Fruit fly (Drosophila melanogaster) whole organism, wandering third instar larva: ENCODE results near the gene Nplp4.
A peak's percentile ranks its signal among the peaks of the same experiment; 100 is the strongest.

Source experiments
- Abd-B ChIP-seq: fragments of >200 bp; optimal IDR thresholded peaks from 2 replicates; lab custom pipeline; 2017; ENCODE audit warnings: missing biosample characterization, missing genetic modification characterization
- CG32264 ChIP-seq: fragments of 200-800 bp; sonication (Bioruptor generic); optimal IDR thresholded peaks from 2 replicates; lab custom pipeline; 2016; ENCODE audit warnings: missing biosample characterization, missing genetic modification characterization
- CG9705 ChIP-seq: fragments of 200-800 bp; sonication (Bioruptor generic); optimal IDR thresholded peaks from 2 replicates; lab custom pipeline; 2018; ENCODE audit warnings: missing biosample characterization, mild to moderate bottlenecking, missing genetic modification characterization
- CrebA ChIP-seq: fragments of 200-800 bp; sonication (Bioruptor generic); optimal IDR thresholded peaks from 2 replicates; lab custom pipeline; 2016; ENCODE audit warnings: missing biosample characterization, mild to moderate bottlenecking, missing genetic modification characterization, borderline replicate concordance
- Dfd ChIP-seq: fragments of >200 bp; optimal IDR thresholded peaks from 2 replicates; lab custom pipeline; 2017; ENCODE audit warnings: missing biosample characterization, missing genetic modification characterization
- Dif ChIP-seq: fragments of 200-275, 200-300 bp; sonication (Bioruptor generic); optimal IDR thresholded peaks from 2 replicates; lab custom pipeline; 2018; ENCODE audit warnings: missing biosample characterization, missing genetic modification characterization; ENCODE audit not compliant: partially characterized antibody
- GATAd ChIP-seq: sonication (Bioruptor generic); optimal IDR thresholded peaks from 2 replicates; lab custom pipeline; 2016; ENCODE audit warnings: missing biosample characterization, missing genetic modification characterization
- HLH106 ChIP-seq: fragments of 200-800 bp; optimal IDR thresholded peaks from 3 replicates; lab custom pipeline; 2019; ENCODE audit warnings: missing biosample characterization, mild to moderate bottlenecking, missing genetic modification characterization, moderate library complexity
- Hnf4 ChIP-seq: fragments of 200-800 bp; sonication (Bioruptor generic); optimal IDR thresholded peaks from 2 replicates; lab custom pipeline; 2016; ENCODE audit warnings: missing biosample characterization, mild to moderate bottlenecking, missing genetic modification characterization
- Hr83 ChIP-seq: fragments of 200-300 bp; sonication (Bioruptor generic); optimal IDR thresholded peaks from 2 replicates; lab custom pipeline; 2016; ENCODE audit warnings: missing biosample characterization, mild to moderate bottlenecking, missing genetic modification characterization, moderate library complexity; ENCODE audit not compliant: poor library complexity, severe bottlenecking
- Jra ChIP-seq: sonication (Bioruptor generic); optimal IDR thresholded peaks from 2 replicates; lab custom pipeline; 2016; ENCODE audit warnings: missing biosample characterization, missing genetic modification characterization
- Myc ChIP-seq: fragments of >200 bp; optimal IDR thresholded peaks from 2 replicates; lab custom pipeline; 2017
- N ChIP-seq: fragments of >200 bp; optimal IDR thresholded peaks from 2 replicates; lab custom pipeline; 2018; ENCODE audit warnings: missing biosample characterization, missing external identifiers, missing genetic modification characterization
- OdsH ChIP-seq: fragments of 200-800 bp; sonication (Bioruptor generic); optimal IDR thresholded peaks from 2 replicates; lab custom pipeline; 2016; ENCODE audit warnings: missing biosample characterization, mild to moderate bottlenecking, missing genetic modification characterization
- Rel ChIP-seq, 2 experiments: fragments of 200-800 bp; sonication (Bioruptor generic) in 1 of 2; optimal IDR thresholded peaks; 2 replicates in 1 of 2; 3 replicates in 1 of 2; lab custom pipeline; 2016 to 2019; ENCODE audit warnings: mild to moderate bottlenecking in 2 of 2, missing biosample characterization in 2 of 2, missing genetic modification characterization in 2 of 2, moderate library complexity in 1 of 2
- Sp1 ChIP-seq: fragments of 200-800 bp; sonication (Bioruptor generic); optimal IDR thresholded peaks from 3 replicates; lab custom pipeline; 2019; ENCODE audit warnings: missing biosample characterization, mild to moderate bottlenecking, missing genetic modification characterization, moderate library complexity
- Vsx2 ChIP-seq: fragments of 200-300, 225-300 bp; sonication (Bioruptor generic); optimal IDR thresholded peaks from 2 replicates; lab custom pipeline; 2018; ENCODE audit warnings: missing biosample characterization, missing genetic modification characterization; ENCODE audit not compliant: partially characterized antibody
- br ChIP-seq: fragments of 200-800 bp; sonication (Bioruptor generic); optimal IDR thresholded peaks from 2 replicates; lab custom pipeline; 2016; ENCODE audit warnings: missing biosample characterization, missing genetic modification characterization
- brk ChIP-seq: fragments of 200-800 bp; sonication (Bioruptor generic); optimal IDR thresholded peaks from 2 replicates; lab custom pipeline; 2016; ENCODE audit warnings: missing biosample characterization, mild to moderate bottlenecking, missing genetic modification characterization
- dmrt93B ChIP-seq: fragments of 200-800 bp; sonication (Bioruptor generic); optimal IDR thresholded peaks from 2 replicates; lab custom pipeline; 2018; ENCODE audit warnings: missing biosample characterization, mild to moderate bottlenecking, missing genetic modification characterization
- ey ChIP-seq: fragments of 200-800 bp; sonication (Bioruptor generic); optimal IDR thresholded peaks from 2 replicates; lab custom pipeline; 2016; ENCODE audit warnings: missing biosample characterization, missing genetic modification characterization
- foxo ChIP-seq, 2 experiments: fragments of 200-800 bp; sonication (Bioruptor generic); optimal IDR thresholded peaks; 2 replicates in 1 of 2; 3 replicates in 1 of 2; lab custom pipeline; 2016 to 2017; ENCODE audit warnings: missing biosample characterization in 2 of 2, missing genetic modification characterization in 2 of 2
- h ChIP-seq: fragments of 200-800 bp; sonication (Bioruptor generic); optimal IDR thresholded peaks from 3 replicates; lab custom pipeline; 2016; ENCODE audit warnings: missing biosample characterization, mild to moderate bottlenecking, missing genetic modification characterization
- jim ChIP-seq: fragments of 175-275, 200-325 bp; sonication (Bioruptor generic); optimal IDR thresholded peaks from 2 replicates; lab custom pipeline; 2016; ENCODE audit warnings: missing biosample characterization, mild to moderate bottlenecking, missing genetic modification characterization
- lola ChIP-seq: fragments of >200 bp; optimal IDR thresholded peaks from 2 replicates; lab custom pipeline; 2017; ENCODE audit warnings: missing biosample characterization, missing genetic modification characterization
- pan ChIP-seq: fragments of >200 bp; optimal IDR thresholded peaks from 2 replicates; lab custom pipeline; 2017
- psq ChIP-seq: fragments of 200-800 bp; sonication (Bioruptor generic); optimal IDR thresholded peaks from 3 replicates; lab custom pipeline; 2017; ENCODE audit warnings: missing biosample characterization, mild to moderate bottlenecking, missing genetic modification characterization, moderate library complexity
- rgr ChIP-seq: fragments of 200-800 bp; sonication (Bioruptor generic); optimal IDR thresholded peaks from 3 replicates; lab custom pipeline; 2016; ENCODE audit warnings: missing biosample characterization, mild to moderate bottlenecking, missing genetic modification characterization
- sage ChIP-seq: fragments of 200-800 bp; sonication (Bioruptor generic); optimal IDR thresholded peaks from 2 replicates; lab custom pipeline; 2016; ENCODE audit warnings: missing biosample characterization, mild to moderate bottlenecking, missing genetic modification characterization
- sv ChIP-seq: fragments of 200-800 bp; sonication (Bioruptor generic); optimal IDR thresholded peaks from 3 replicates; lab custom pipeline; 2016; ENCODE audit warnings: missing biosample characterization, missing genetic modification characterization
- usp ChIP-seq: fragments of >200 bp; optimal IDR thresholded peaks from 2 replicates; lab custom pipeline; 2017; ENCODE audit warnings: missing biosample characterization, missing genetic modification characterization
- woc ChIP-seq: sonication (Bioruptor generic); optimal IDR thresholded peaks from 2 replicates; lab custom pipeline; 2016; ENCODE audit warnings: missing biosample characterization, mild to moderate bottlenecking, missing genetic modification characterization

Nplp4 gene

DNA sequence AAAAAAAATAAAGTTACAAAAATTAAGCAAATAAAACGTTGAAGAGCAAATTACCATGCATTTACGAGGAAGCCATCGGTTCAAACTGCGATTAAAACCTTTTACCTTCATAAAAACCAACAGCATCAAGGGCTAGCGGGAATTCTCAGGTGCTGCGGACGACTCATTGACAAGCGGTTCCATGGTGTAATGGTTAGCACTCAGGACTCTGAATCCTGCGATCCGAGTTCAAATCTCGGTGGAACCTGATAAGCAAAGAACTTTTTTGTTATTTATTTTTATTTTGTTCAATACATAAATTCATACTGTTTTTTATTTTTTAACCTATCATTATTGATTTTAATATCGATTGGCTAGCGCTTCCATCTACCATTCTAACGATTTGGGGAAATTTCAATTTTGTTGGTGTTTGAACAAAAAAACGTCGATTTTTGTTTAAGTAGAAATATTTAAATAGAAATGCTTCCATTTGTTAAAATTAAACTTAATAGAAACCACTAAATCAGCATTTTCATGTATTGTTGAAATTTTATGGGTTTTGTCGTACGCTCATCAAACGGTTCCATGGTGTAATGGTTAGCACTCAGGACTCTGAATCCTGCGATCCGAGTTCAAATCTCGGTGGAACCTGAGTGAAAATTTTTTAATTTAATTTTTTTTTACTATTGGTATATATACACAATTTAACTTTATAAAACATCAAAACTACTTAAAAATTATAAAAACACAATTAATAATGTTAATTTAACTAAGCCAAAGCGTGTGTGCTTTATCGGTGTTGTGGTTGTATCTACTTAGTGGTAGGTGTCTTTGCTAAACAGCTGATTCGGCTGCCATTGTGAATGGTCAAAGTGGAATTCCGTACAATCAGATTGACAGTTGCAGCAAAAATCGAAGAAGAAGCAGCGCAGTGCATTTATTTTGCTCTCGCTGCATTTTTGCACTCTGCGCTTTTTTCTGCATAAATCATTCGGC is 1.1 kb downstream of the Nplp4 start, which contains the start of gene CG4238:
Gene CG4238 (plus strand): TSS at position 880 of the 975 bp plus-strand sequence.
- TF ChIP-seq Dfd (no peak), CrebA (GFP tag; lab: Kevin White, UChicago) (peak; percentile 72), Sp1 (GFP tag; lab: Kevin White, UChicago) (no peak), woc (GFP tag; lab: Kevin White, UChicago) (no peak), OdsH (no peak), Myc (lab: Kevin White, UChicago) (no peak), foxo (GFP tag; optimal IDR thresholded peaks at IDR 0.05; lab: Kevin White, UChicago) (no peak), rgr (no peak), sv (GFP tag; lab: Kevin White, UChicago) (no peak), brk (GFP tag; lab: Kevin White, UChicago) (peak; percentile 13), CG9705 (no peak), h (GFP tag; lab: Kevin White, UChicago) (no peak), N (GFP tag; lab: Kevin White, UChicago) (no peak), Hr83 (GFP tag; lab: Kevin White, UChicago) (no peak), usp (GFP tag; lab: Kevin White, UChicago) (no peak), psq (no peak), jim (GFP tag; lab: Kevin White, UChicago) (no peak), br (GFP tag; lab: Kevin White, UChicago) (no peak), CG32264 (no peak), Rel (GFP tag; optimal IDR thresholded peaks at IDR 0.05; lab: Kevin White, UChicago) (no peak), Rel (tag; optimal IDR thresholded peaks at IDR 0.05; lab: Kevin White, UChicago) (peak; percentile 39), ey (GFP tag; lab: Kevin White, UChicago) (no peak), Dif (GFP tag; lab: Kevin White, UChicago) (no peak), GATAd (no peak), Abd-B (GFP tag; lab: Kevin White, UChicago) (no peak), lola (GFP tag; lab: Kevin White, UChicago) (no peak), Jra (GFP tag; lab: Kevin White, UChicago) (no peak), Hnf4 (GFP tag; lab: Kevin White, UChicago) (no peak), sage (peak; percentile 12), Vsx2 (GFP tag; lab: Kevin White, UChicago) (no peak), HLH106 (tag; lab: Kevin White, UChicago) (no peak), pan (lab: Kevin White, UChicago) (no peak)

DNA sequence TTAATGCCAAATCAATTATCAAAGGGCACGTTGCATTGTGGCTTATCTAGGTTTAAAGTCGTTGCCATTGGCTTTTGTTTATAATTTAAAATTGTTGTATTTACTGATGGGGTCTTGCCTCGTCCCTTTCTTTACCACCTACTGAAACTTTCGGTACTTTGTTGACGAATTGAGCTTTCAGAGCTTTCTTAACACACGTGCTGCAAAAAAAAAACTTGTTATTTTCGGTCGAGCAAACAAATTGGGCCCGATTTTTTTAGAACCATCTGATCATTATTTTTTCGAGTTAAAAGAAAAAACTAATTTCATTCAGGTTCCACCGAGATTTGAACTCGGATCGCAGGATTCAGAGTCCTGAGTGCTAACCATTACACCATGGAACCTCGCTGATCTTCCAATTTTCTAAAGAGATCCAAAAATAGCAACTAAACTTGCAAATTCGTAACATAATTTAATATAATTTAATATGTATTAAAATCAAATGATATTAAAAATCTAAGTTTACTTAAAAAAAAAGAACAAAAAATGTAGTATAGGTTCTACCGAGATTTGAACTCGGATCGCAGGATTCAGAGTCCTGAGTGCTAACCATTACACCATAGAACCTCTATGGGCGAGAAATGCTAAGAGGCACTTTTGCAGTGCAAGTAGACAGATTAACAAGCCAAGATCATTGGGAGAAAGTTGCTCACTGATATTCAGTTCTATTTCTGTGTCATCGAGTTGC is 2.3 kb downstream of the Nplp4 start:
- TF ChIP-seq Hnf4 (GFP tag; lab: Kevin White, UChicago) (peak; percentile 1), dmrt93B (GFP tag; lab: Kevin White, UChicago) (no peak)

DNA sequence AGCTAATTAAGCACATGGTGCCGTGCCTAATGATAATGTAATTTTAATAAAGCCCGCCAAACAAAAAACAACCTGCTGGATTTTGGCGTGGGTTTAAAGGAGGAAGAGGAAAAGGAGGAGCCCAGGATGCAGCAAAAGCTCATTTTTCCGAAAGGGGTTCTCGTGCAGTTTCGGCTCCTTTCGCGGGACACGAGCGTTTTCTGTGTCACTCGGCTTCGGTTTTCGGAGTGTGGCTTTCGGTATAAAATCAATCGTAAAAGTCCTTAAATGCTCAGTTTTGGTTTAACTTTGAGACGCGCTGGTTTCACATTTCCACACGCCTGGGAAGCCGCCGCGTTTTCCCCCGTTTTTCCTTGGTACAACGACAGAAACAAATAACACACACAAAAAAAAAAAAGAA is 3.2 kb downstream of the Nplp4 start:
- TF ChIP-seq GATAd, result no peak
- TF ChIP-seq Sp1 (GFP tag; lab: Kevin White, UChicago), result no peak
- TF ChIP-seq Rel (GFP tag; optimal IDR thresholded peaks at IDR 0.05; lab: Kevin White, UChicago), result no peak
- TF ChIP-seq Rel (tag; optimal IDR thresholded peaks at IDR 0.05; lab: Kevin White, UChicago), result no peak
- TF ChIP-seq pan (lab: Kevin White, UChicago), result no peak
- TF ChIP-seq Dfd, result no peak
- TF ChIP-seq woc (GFP tag; lab: Kevin White, UChicago), result no peak
- TF ChIP-seq rgr, result no peak
- no peak for TF ChIP-seq sv (GFP tag; lab: Kevin White, UChicago)
- TF ChIP-seq, all 38 proteins: peak for 0
